Fruit fly (Drosophila melanogaster): ENCODE measurements around the gene CG10300.

CG10300 gene

dm6 chr3R:23727657-23728056 lies 16.3 kb downstream of the CG10300 start:
- TF ChIP-seq CG8478 (optimal IDR thresholded peaks at IDR 0.05) (no peak), pan (optimal IDR thresholded peaks at IDR 0.05) (no peak), EcR (GFP tag; optimal IDR thresholded peaks at IDR 0.05) (no peak), usp (GFP tag; optimal IDR thresholded peaks at IDR 0.05) (no peak), Dll (optimal IDR thresholded peaks at IDR 0.05) (no peak), psq (optimal IDR thresholded peaks at IDR 0.05) (no peak)

DNA sequence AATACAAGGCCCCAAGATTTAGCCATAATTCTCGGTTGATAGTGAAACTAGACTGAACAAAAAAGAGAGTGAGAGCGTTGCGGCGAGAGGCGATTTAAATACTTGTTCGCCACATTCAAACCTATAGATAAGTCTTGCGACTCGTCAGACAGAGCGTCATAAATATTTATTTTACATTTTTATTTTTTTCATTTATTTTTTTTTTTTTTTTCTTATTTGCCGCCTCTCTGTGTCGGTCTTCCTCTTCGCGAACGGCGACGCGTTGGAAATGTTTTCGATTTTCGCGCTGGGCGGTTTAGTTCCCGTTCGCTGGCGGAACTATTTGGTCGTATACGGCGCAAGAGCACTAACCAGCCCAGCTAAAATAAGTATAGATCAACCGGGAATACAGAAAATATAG lies 16.8 kb downstream of the CG10300 start:
- TF ChIP-seq pan (optimal IDR thresholded peaks at IDR 0.05): no peak
- no peak for TF ChIP-seq psq (optimal IDR thresholded peaks at IDR 0.05)
- TF ChIP-seq usp (GFP tag; optimal IDR thresholded peaks at IDR 0.05): no peak
- TF ChIP-seq Dll (optimal IDR thresholded peaks at IDR 0.05): no peak
- TF ChIP-seq CG8478 (optimal IDR thresholded peaks at IDR 0.05): no peak
- TF ChIP-seq EcR (GFP tag; optimal IDR thresholded peaks at IDR 0.05): no peak

- TF ChIP-seq EcR (GFP tag; optimal IDR thresholded peaks at IDR 0.05) (no peak), psq (optimal IDR thresholded peaks at IDR 0.05) (no peak), usp (GFP tag; optimal IDR thresholded peaks at IDR 0.05) (no peak), pan (optimal IDR thresholded peaks at IDR 0.05) (no peak), CG8478 (optimal IDR thresholded peaks at IDR 0.05) (no peak), Dll (optimal IDR thresholded peaks at IDR 0.05) (no peak)
Observed at dm6 chr3R:23729066-23729465, 17.7 kb downstream of the CG10300 start.

DNA sequence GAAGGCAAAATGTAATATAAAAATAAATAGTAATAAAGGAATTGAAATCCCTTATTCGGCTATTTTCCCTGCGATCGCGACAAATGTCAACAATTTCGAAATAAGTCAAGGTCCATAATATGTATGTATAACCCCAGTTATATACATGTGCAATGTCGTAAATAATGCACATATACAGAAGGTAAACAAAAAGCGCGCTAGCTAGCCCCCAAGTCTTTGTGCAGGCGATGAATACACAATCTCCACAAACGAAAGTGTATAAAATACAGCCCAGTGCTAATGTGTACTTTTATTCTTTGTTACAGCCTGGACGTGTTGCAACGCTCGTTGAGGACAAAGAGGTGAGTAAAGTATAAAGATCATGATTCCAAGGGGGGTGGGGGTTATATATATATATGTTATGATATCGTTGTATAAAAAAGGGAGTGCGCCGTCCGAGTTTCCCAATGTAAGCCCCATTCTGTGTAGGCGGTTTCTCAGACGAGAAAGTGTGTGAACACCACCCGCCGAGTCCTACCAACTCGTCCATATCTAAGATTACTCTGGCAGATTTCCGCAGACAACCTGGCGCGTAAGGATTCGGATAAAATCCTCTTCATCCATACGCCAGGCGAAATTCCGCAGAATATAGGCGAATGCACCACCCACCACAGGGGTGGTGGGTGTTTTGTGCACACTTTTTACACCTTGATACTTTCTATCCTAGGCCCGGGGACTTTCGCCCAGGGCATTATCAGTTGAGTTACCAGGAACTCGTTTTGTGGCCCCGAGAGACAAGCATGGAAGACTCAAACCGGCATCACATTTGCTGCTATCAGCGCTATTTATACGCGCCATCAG lies 18.5 kb downstream of the CG10300 start:
- TF ChIP-seq Dll (optimal IDR thresholded peaks at IDR 0.05) (no peak), usp (GFP tag; optimal IDR thresholded peaks at IDR 0.05) (no peak), psq (optimal IDR thresholded peaks at IDR 0.05) (no peak), CG8478 (optimal IDR thresholded peaks at IDR 0.05) (no peak), pan (optimal IDR thresholded peaks at IDR 0.05) (no peak), EcR (GFP tag; optimal IDR thresholded peaks at IDR 0.05) (no peak)

DNA sequence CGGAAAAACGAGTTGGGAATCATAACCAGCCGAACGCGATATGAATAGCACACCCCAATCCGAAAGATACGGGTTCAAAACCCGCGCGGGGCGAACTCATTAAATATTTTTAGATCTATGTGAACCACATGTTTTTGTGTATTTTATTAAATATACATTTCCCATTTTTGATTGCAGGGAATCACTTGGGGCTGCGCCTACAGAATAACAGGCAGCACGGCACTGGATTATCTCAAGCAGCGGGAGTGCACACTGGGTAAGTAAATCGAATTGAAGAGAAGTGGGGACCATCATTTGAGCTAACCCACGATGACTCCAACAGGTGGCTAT lies 19.1 kb downstream of the CG10300 start:
- TF ChIP-seq Dll (optimal IDR thresholded peaks at IDR 0.05): no peak
- TF ChIP-seq usp (GFP tag; optimal IDR thresholded peaks at IDR 0.05): no peak
- TF ChIP-seq CG8478 (optimal IDR thresholded peaks at IDR 0.05): no peak

- TF ChIP-seq psq (optimal IDR thresholded peaks at IDR 0.05): no peak
- no peak for TF ChIP-seq Dll (optimal IDR thresholded peaks at IDR 0.05)
- TF ChIP-seq usp (GFP tag; optimal IDR thresholded peaks at IDR 0.05): no peak
- TF ChIP-seq EcR (GFP tag; optimal IDR thresholded peaks at IDR 0.05): no peak
Observed at dm6 chr3R:23732533-23732932, 21.2 kb downstream of the CG10300 start.

DNA sequence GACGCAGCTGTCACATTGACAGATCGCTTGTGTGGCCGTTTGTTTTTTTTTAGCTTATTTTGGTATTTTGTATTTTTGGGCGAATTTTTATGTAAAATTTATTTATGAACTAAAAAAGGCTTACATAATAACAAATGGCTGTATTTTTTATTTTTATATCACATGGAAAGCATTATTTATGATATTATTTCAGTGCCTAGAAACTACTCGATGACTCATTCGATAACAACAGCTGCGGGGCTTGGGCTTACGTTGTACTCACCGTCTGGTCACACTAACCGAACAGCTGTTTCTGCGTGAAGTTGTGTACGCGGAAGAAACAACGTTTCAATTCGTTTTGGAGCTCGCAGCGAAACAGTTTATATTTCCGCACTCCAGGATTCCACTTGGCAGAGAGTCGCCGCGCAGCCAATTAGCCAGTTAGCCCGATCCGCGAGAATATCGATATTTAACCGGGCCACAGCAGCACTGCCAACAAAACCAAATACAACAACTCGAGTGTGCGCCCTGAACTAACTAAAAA lies 21.7 kb downstream of the CG10300 start, which contains the start of the genes Hmgcr and Rpn9:
Hmgcr (plus strand) TSS at position 335 of the 523 bp plus-strand sequence.
Rpn9 (minus strand) TSS at position 473 of the 523 bp plus-strand sequence.
- TF ChIP-seq usp (GFP tag; optimal IDR thresholded peaks at IDR 0.05) (no peak), EcR (GFP tag; optimal IDR thresholded peaks at IDR 0.05) (no peak), Dll (optimal IDR thresholded peaks at IDR 0.05) (no peak), CG8478 (optimal IDR thresholded peaks at IDR 0.05) (no peak), psq (optimal IDR thresholded peaks at IDR 0.05) (no peak), pan (optimal IDR thresholded peaks at IDR 0.05) (no peak)

DNA sequence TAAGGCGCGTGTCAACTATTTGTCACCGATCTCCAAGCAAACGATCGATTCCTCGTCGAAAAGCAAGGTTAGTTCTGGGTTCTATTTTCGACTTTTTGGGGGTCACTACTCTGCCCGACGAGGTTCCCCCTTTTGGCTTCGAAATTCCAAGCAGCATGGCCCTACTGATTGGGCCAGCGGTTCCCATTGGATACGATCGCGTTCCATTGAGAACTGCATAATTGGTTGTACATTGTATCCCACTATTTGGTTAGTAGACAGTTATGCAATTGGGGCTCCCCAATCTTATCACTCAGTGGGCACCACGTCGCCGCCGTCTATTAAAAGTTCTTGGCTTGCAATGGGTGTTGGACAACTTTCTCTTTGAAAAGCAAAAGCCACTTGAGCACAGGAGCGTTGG lies 22.4 kb downstream of the CG10300 start:
- TF ChIP-seq Dll (optimal IDR thresholded peaks at IDR 0.05): no peak
- no peak for TF ChIP-seq EcR (GFP tag; optimal IDR thresholded peaks at IDR 0.05)
- TF ChIP-seq pan (optimal IDR thresholded peaks at IDR 0.05): no peak
- no peak for TF ChIP-seq CG8478 (optimal IDR thresholded peaks at IDR 0.05)
- no peak for TF ChIP-seq psq (optimal IDR thresholded peaks at IDR 0.05)
- no peak for TF ChIP-seq usp (GFP tag; optimal IDR thresholded peaks at IDR 0.05)

DNA sequence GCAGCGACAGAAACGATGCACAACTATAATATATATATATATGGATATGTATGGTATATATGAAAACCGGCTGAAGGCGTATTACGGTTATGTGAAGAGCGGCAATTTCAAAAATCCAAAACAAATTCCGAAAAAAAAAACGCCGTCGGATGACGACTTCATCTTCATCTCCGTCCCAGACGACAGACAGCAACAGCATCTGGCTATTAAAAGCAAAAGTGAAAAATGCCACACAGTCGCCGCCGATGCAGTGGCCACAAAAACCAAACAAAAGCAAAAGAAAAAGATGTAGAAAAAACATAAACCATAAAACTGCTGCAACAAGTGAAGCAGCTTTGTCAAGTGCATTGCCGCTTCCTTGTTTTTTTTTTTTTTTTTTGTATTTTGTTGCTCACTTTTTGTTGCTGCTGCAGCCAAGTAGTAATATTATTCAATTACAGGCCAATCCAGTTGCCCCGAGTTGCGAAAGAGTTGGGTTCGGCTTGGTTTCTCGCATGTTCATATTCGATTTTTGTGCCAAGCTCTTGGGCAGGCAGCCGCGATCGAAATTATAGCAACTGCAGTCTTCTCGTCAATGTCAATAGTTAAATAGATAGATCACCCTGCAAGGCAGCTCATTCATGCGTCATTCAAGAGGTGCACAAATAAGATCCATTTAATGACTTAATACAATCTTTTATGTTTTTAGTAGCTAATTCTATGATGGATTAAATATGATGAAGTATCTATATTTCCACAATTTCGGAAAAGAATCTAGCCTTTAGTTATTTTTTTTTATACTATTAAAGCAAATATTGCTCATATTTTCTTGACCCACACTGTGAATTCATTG lies 23.5 kb downstream of the CG10300 start:
- TF ChIP-seq Dll (optimal IDR thresholded peaks at IDR 0.05): no peak
- TF ChIP-seq pan (optimal IDR thresholded peaks at IDR 0.05): no peak
- TF ChIP-seq EcR (GFP tag; optimal IDR thresholded peaks at IDR 0.05): no peak
- no peak for TF ChIP-seq psq (optimal IDR thresholded peaks at IDR 0.05)
- TF ChIP-seq usp (GFP tag; optimal IDR thresholded peaks at IDR 0.05): no peak
- no peak for TF ChIP-seq CG8478 (optimal IDR thresholded peaks at IDR 0.05)

- no peak for TF ChIP-seq CG8478 (optimal IDR thresholded peaks at IDR 0.05)
- no peak for TF ChIP-seq Dll (optimal IDR thresholded peaks at IDR 0.05)
- no peak for TF ChIP-seq EcR (GFP tag; optimal IDR thresholded peaks at IDR 0.05)
- no peak for TF ChIP-seq usp (GFP tag; optimal IDR thresholded peaks at IDR 0.05)
- TF ChIP-seq pan (optimal IDR thresholded peaks at IDR 0.05): no peak
- no peak for TF ChIP-seq psq (optimal IDR thresholded peaks at IDR 0.05)
Observed at dm6 chr3R:23735648-23736047, 24.3 kb downstream of the CG10300 start.

dm6 chr3R:23736365-23736764 lies 25.0 kb downstream of the CG10300 start:
- TF ChIP-seq EcR (GFP tag; optimal IDR thresholded peaks at IDR 0.05): no peak
- no peak for TF ChIP-seq pan (optimal IDR thresholded peaks at IDR 0.05)
- TF ChIP-seq psq (optimal IDR thresholded peaks at IDR 0.05): no peak
- TF ChIP-seq usp (GFP tag; optimal IDR thresholded peaks at IDR 0.05): no peak
- no peak for TF ChIP-seq CG8478 (optimal IDR thresholded peaks at IDR 0.05)

Measured in whole organism.